Worm (Caenorhabditis elegans): Measurements from ENCODE around the gene C29E4.15.

DNA sequence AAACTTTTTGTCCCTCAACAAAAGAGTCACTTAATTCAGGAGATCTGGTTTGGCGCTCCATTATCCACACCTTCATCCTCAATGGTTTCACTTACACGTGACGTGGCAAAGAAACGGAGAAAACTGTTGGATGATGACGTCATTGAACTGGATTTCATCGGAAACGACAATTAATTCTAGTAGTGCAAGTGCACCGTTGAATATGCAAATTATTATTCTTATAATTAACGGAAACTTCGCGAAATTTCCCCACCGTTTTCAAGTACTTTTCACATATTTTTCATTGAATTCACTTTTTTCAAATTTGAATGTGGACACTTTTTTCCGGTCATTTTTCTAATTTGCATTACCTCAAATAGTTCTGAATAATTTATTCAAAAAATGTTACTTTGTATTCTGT, 43.2 kb upstream of the C29E4.15 start, which contains the start of gene ZK688.1:
- TF ChIP-seq ceh-43 (GFP tag; optimal IDR thresholded peaks at IDR 0.05) = no peak
- TF ChIP-seq drap-1 (GFP tag; optimal IDR thresholded peaks at IDR 0.05) = no peak
- TF ChIP-seq elt-1 (tag; optimal IDR thresholded peaks at IDR 0.05; ENCODE audit: borderline replicate concordance, insufficient read depth) = no peak
- no peak for TF ChIP-seq hlh-1 (tag; optimal IDR thresholded peaks at IDR 0.05)
- TF ChIP-seq ceh-83 (GFP tag; optimal IDR thresholded peaks at IDR 0.05) = no peak
- no peak for TF ChIP-seq lin-32 (GFP tag; optimal IDR thresholded peaks at IDR 0.05)
- TF ChIP-seq unc-62 (GFP tag; optimal IDR thresholded peaks at IDR 0.05) = no peak
- TF ChIP-seq nhr-12 (tag; optimal IDR thresholded peaks at IDR 0.05) = no peak

All from whole organism, mixed stage, embryonic.